Fruit fly (Drosophila melanogaster) Kc167 (cell line): Measurements from ENCODE around the gene bard.

Experiments used
- Myc ChIP-seq: fragments of >200 bp; optimal IDR thresholded peaks from 2 replicates; lab custom pipeline; 2017; ENCODE audit warnings: missing external identifiers
- Sin3A ChIP-seq: fragments of >200 bp; optimal IDR thresholded peaks from 2 replicates; lab custom pipeline; 2018; ENCODE audit warnings: missing external identifiers
- h ChIP-seq: fragments of >200 bp; optimal IDR thresholded peaks from 3 replicates; lab custom pipeline; 2018; ENCODE audit warnings: missing external identifiers
- insv ChIP-seq: fragments of >200 bp; optimal IDR thresholded peaks from 3 replicates; lab custom pipeline; 2018; ENCODE audit warnings: missing external identifiers
- psq ChIP-seq: fragments of >200 bp; optimal IDR thresholded peaks from 2 replicates; lab custom pipeline; 2017; ENCODE audit warnings: missing external identifiers
- ttk ChIP-seq: sonication (Bioruptor generic); optimal IDR thresholded peaks from 2 replicates; lab custom pipeline; 2017; ENCODE audit warnings: missing external identifiers

DNA sequence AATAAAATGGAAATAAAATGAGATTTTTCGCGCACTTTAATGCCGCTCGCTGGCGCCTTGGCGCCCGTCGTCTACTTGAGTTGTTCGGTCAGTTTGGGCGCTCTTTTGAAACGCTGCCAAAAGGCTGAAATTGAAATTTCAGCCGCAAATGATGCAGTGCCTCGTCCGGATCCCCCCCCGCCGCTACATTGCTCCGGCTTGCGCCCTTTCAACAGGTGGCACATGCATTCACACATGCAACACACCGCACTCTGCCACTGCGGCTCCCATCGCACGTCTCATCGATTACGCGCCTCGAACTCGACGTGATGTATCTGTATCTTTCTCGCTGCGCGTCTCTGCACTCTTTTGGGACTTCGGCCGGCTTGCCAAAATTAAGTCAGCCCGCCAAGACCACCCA, 16.7 kb downstream of the bard start:
- TF ChIP-seq ttk (lab: Kevin White, UChicago), result no peak
- no peak for TF ChIP-seq psq (lab: Kevin White, UChicago)
- no peak for TF ChIP-seq Myc (lab: Kevin White, UChicago)
- no peak for TF ChIP-seq insv (lab: Kevin White, UChicago)
- no peak for TF ChIP-seq Sin3A (lab: Kevin White, UChicago)
- TF ChIP-seq h (lab: Kevin White, UChicago), result no peak
